Fruit fly (Drosophila melanogaster) whole organism, embryonic: ENCODE results near the gene CG46303.

Source experiments
- Aef1 ChIP-seq: fragments of 200-800 bp; sonication (Bioruptor generic); IDR thresholded peaks from 3 replicates; pipeline ENCODE4 v1.3.6; 2022; ENCODE audit warnings: missing biosample characterization, missing genetic modification characterization
- BtbVII ChIP-seq: fragments of 200-800 bp; sonication (Bioruptor generic); optimal IDR thresholded peaks from 3 replicates; lab custom pipeline; 2017; ENCODE audit warnings: missing biosample characterization, mild to moderate bottlenecking, missing genetic modification characterization
- CG10366 ChIP-seq: fragments of 200-800 bp; sonication (Bioruptor generic); IDR thresholded peaks from 2 replicates; pipeline ENCODE4 v1.3.6; 2022; ENCODE audit warnings: missing biosample characterization, missing genetic modification characterization
- CG10543 ChIP-seq: fragments of 200-800 bp; sonication (Bioruptor generic); optimal IDR thresholded peaks from 3 replicates; lab custom pipeline; 2017; ENCODE audit warnings: missing biosample characterization, mild to moderate bottlenecking, missing genetic modification characterization, moderate library complexity
- CG12155 ChIP-seq: fragments of 200-800 bp; sonication (Bioruptor generic); optimal IDR thresholded peaks from 3 replicates; lab custom pipeline; 2016; ENCODE audit warnings: missing biosample characterization, missing genetic modification characterization
- CG12744 ChIP-seq: fragments of 200-800 bp; sonication (Bioruptor generic); optimal IDR thresholded peaks from 2 replicates; lab custom pipeline; 2016; ENCODE audit warnings: missing biosample characterization, missing genetic modification characterization
- CG16863 ChIP-seq: fragments of 200-800 bp; sonication (Bioruptor generic); optimal IDR thresholded peaks from 3 replicates; lab custom pipeline; 2016; ENCODE audit warnings: missing biosample characterization, missing genetic modification characterization
- CG17912 ChIP-seq: fragments of 200-800 bp; sonication (Bioruptor generic); optimal IDR thresholded peaks from 2 replicates; lab custom pipeline; 2018; ENCODE audit warnings: missing biosample characterization, mild to moderate bottlenecking, missing genetic modification characterization
- CG18262 ChIP-seq: fragments of 200-800 bp; optimal IDR thresholded peaks from 3 replicates; lab custom pipeline; 2019; ENCODE audit warnings: missing biosample characterization, mild to moderate bottlenecking, missing genetic modification characterization, moderate library complexity
- CG18619 ChIP-seq: fragments of 200-800 bp; sonication (Bioruptor generic); optimal IDR thresholded peaks from 3 replicates; lab custom pipeline; 2017; ENCODE audit warnings: missing biosample characterization, mild to moderate bottlenecking, missing genetic modification characterization
- CG2199 ChIP-seq: fragments of 200-800 bp; sonication (Bioruptor generic); IDR thresholded peaks from 3 replicates; pipeline ENCODE4 v1.3.6; 2022; ENCODE audit warnings: missing biosample characterization, missing genetic modification characterization
- CG2889 ChIP-seq: fragments of 200-800 bp; sonication (Bioruptor generic); IDR thresholded peaks from 3 replicates; pipeline ENCODE4 v1.3.6; 2022; ENCODE audit warnings: missing biosample characterization, missing genetic modification characterization
- CG30020 ChIP-seq: fragments of 200-800 bp; optimal IDR thresholded peaks from 2 replicates; lab custom pipeline; 2019; ENCODE audit warnings: missing biosample characterization, mild to moderate bottlenecking, missing genetic modification characterization, moderate library complexity
- CG31365 ChIP-seq: fragments of 200-800 bp; sonication (Bioruptor generic); optimal IDR thresholded peaks from 2 replicates; lab custom pipeline; 2018; ENCODE audit warnings: missing biosample characterization, mild to moderate bottlenecking, missing genetic modification characterization
- CG31441 ChIP-seq: fragments of 200-800 bp; sonication (Bioruptor generic); IDR thresholded peaks from 2 replicates; pipeline ENCODE4 v1.3.6; 2022; ENCODE audit warnings: missing biosample characterization, missing genetic modification characterization
- CG3163 ChIP-seq: fragments of 200-800 bp; sonication (Bioruptor generic); optimal IDR thresholded peaks from 3 replicates; lab custom pipeline; 2016; ENCODE audit warnings: missing biosample characterization, missing genetic modification characterization
- CG4328 ChIP-seq: fragments of 200-800 bp; sonication (Bioruptor generic); optimal IDR thresholded peaks from 3 replicates; lab custom pipeline; 2017; ENCODE audit warnings: missing biosample characterization, missing genetic modification reagents, missing genetic modification characterization
- CG4404 ChIP-seq: fragments of 200-800 bp; sonication (Bioruptor generic); IDR thresholded peaks from 2 replicates; pipeline ENCODE4 v1.3.6; 2022; ENCODE audit warnings: missing biosample characterization, missing genetic modification characterization
- CG4854 ChIP-seq: fragments of 200-800 bp; sonication (Bioruptor generic); optimal IDR thresholded peaks from 2 replicates; lab custom pipeline; 2016; ENCODE audit warnings: missing biosample characterization, missing genetic modification characterization, inconsistent platforms
- CG6765 ChIP-seq: fragments of 200-800 bp; sonication (Bioruptor generic); optimal IDR thresholded peaks from 3 replicates; lab custom pipeline; 2017; ENCODE audit warnings: missing biosample characterization, mild to moderate bottlenecking, missing genetic modification characterization
- CG6813 ChIP-seq: fragments of 200-800 bp; sonication (Bioruptor generic); optimal IDR thresholded peaks from 2 replicates; lab custom pipeline; 2017; ENCODE audit warnings: missing biosample characterization, missing genetic modification characterization, mild to moderate bottlenecking, moderate library complexity, missing genetic modification reagents
- CG7372 ChIP-seq: fragments of 200-800 bp; sonication (Bioruptor generic); IDR thresholded peaks from 2 replicates; pipeline ENCODE4 v1.3.6; 2022; ENCODE audit warnings: missing biosample characterization, missing genetic modification characterization
- CG8924 ChIP-seq: fragments of 200-800 bp; optimal IDR thresholded peaks from 3 replicates; lab custom pipeline; 2019; ENCODE audit warnings: missing biosample characterization, mild to moderate bottlenecking, missing genetic modification characterization, moderate library complexity
- D19A ChIP-seq: fragments of 200-800 bp; optimal IDR thresholded peaks from 3 replicates; lab custom pipeline; 2019; ENCODE audit warnings: missing biosample characterization, mild to moderate bottlenecking, missing genetic modification characterization, moderate library complexity
- D19B ChIP-seq: fragments of 200-800 bp; sonication (Bioruptor generic); optimal IDR thresholded peaks from 2 replicates; lab custom pipeline; 2017; ENCODE audit warnings: missing biosample characterization, mild to moderate bottlenecking, missing genetic modification characterization
- Eip74EF ChIP-seq, 2 experiments: fragments of 200-800 bp in 1 of 2; fragments of >200 bp in 1 of 2; sonication (Bioruptor generic) in 1 of 2; optimal IDR thresholded peaks; 2 replicates each; lab custom pipeline; 2017 to 2019; ENCODE audit warnings: missing biosample characterization in 2 of 2, missing genetic modification characterization in 2 of 2, mild to moderate bottlenecking in 1 of 2, moderate library complexity in 1 of 2
- HLH3B ChIP-seq: fragments of 200-800 bp; sonication (Bioruptor generic); IDR thresholded peaks from 2 replicates; pipeline ENCODE4 v1.3.6; 2022; ENCODE audit warnings: missing biosample characterization, missing genetic modification characterization
- Hand ChIP-seq: fragments of 200-800 bp; sonication (Bioruptor generic); optimal IDR thresholded peaks from 2 replicates; lab custom pipeline; 2017; ENCODE audit warnings: mild to moderate bottlenecking, missing biosample characterization, missing genetic modification reagents, missing genetic modification characterization
- Hr51 ChIP-seq, 2 experiments: fragments of 200-800 bp; sonication (Bioruptor generic); optimal IDR thresholded peaks; 2 replicates in 1 of 2; 3 replicates in 1 of 2; lab custom pipeline; 2016 to 2018; ENCODE audit warnings: missing biosample characterization in 2 of 2, missing genetic modification characterization in 2 of 2, mild to moderate bottlenecking in 1 of 2, moderate library complexity in 1 of 2
- Jarid2 ChIP-seq: fragments of 200-800 bp; sonication (Bioruptor generic); optimal IDR thresholded peaks from 3 replicates; lab custom pipeline; 2017; ENCODE audit warnings: mild to moderate bottlenecking, missing biosample characterization, missing genetic modification reagents, missing genetic modification characterization
- Sry-δ ChIP-seq: fragments of 200-800 bp; sonication (Bioruptor generic); optimal IDR thresholded peaks from 2 replicates; lab custom pipeline; 2016; ENCODE audit warnings: missing biosample characterization, missing genetic modification characterization
- Taf1 ChIP-seq: fragments of 200-800 bp; sonication (Bioruptor generic); IDR thresholded peaks from 2 replicates; pipeline ENCODE4 v1.3.6; 2022; ENCODE audit warnings: missing biosample characterization, missing genetic modification characterization
- Vsx1 ChIP-seq: fragments of 200-800 bp; sonication (Bioruptor generic); optimal IDR thresholded peaks from 2 replicates; lab custom pipeline; 2017; ENCODE audit warnings: missing biosample characterization, mild to moderate bottlenecking, missing genetic modification characterization, missing genetic modification reagents
- YL-1 ChIP-seq: fragments of 200-800 bp; sonication (Bioruptor generic); optimal IDR thresholded peaks from 3 replicates; lab custom pipeline; 2017; ENCODE audit warnings: missing biosample characterization, mild to moderate bottlenecking, missing genetic modification characterization
- az2 ChIP-seq: fragments of 200-800 bp; sonication (Bioruptor generic); optimal IDR thresholded peaks from 3 replicates; lab custom pipeline; 2016; ENCODE audit warnings: missing biosample characterization, missing genetic modification characterization
- bcd ChIP-seq: fragments of 200-800 bp; sonication (Bioruptor generic); optimal IDR thresholded peaks from 2 replicates; lab custom pipeline; 2017; ENCODE audit warnings: missing biosample characterization, mild to moderate bottlenecking, missing genetic modification characterization
- dan ChIP-seq: fragments of 200-800 bp; sonication (Bioruptor generic); IDR thresholded peaks from 2 replicates; pipeline ENCODE4 v1.3.6; 2022; ENCODE audit warnings: missing biosample characterization, missing genetic modification characterization
- emc ChIP-seq: fragments of 200-800 bp; sonication (Bioruptor generic); optimal IDR thresholded peaks from 2 replicates; lab custom pipeline; 2016; ENCODE audit warnings: missing biosample characterization, missing genetic modification characterization
- esg ChIP-seq: fragments of 200-800 bp; sonication (Bioruptor generic); conservative IDR thresholded peaks from 2 replicates; pipeline ENCODE4 v1.3.6; 2022; ENCODE audit warnings: missing biosample characterization, missing genetic modification characterization
- eve ChIP-seq, 2 experiments: fragments of >200 bp; optimal IDR thresholded peaks; 2 replicates each; lab custom pipeline; 2017; ENCODE audit warnings: missing biosample characterization in 2 of 2, missing genetic modification characterization in 2 of 2
- gce ChIP-seq: fragments of 200-800 bp; sonication (Bioruptor generic); IDR thresholded peaks from 3 replicates; pipeline ENCODE4 v1.3.6; 2022; ENCODE audit warnings: missing biosample characterization, missing genetic modification characterization
- jumu ChIP-seq: fragments of 200-800 bp; sonication (Bioruptor generic); optimal IDR thresholded peaks from 3 replicates; lab custom pipeline; 2016; ENCODE audit warnings: missing biosample characterization, missing genetic modification characterization
- ken ChIP-seq: fragments of 200-800 bp; sonication (Bioruptor generic); IDR thresholded peaks from 3 replicates; pipeline ENCODE4 v1.3.6; 2022; ENCODE audit warnings: missing biosample characterization, missing genetic modification characterization
- lbe ChIP-seq: fragments of 200-800 bp; sonication (Bioruptor generic); optimal IDR thresholded peaks from 2 replicates; lab custom pipeline; 2016; ENCODE audit warnings: missing biosample characterization, mild to moderate bottlenecking, missing genetic modification characterization
- mirr ChIP-seq: fragments of 200-800 bp; sonication (Bioruptor generic); optimal IDR thresholded peaks from 3 replicates; lab custom pipeline; 2018; ENCODE audit warnings: missing biosample characterization, mild to moderate bottlenecking, missing genetic modification characterization
- nerfin-2 ChIP-seq: fragments of 200-800 bp; sonication (Bioruptor generic); IDR thresholded peaks from 2 replicates; pipeline ENCODE4 v1.3.6; 2022; ENCODE audit warnings: missing biosample characterization, missing genetic modification characterization; ENCODE audit not compliant: partially characterized antibody
- nmo ChIP-seq: fragments of 200-800 bp; sonication (Bioruptor generic); optimal IDR thresholded peaks from 2 replicates; lab custom pipeline; 2018; ENCODE audit warnings: missing biosample characterization, mild to moderate bottlenecking, missing genetic modification characterization, moderate library complexity
- peb ChIP-seq: fragments of 200-800 bp; sonication (Bioruptor generic); IDR thresholded peaks from 2 replicates; pipeline ENCODE4 v1.3.6; 2022; ENCODE audit warnings: missing biosample characterization, missing genetic modification characterization
- repo ChIP-seq: fragments of 200-800 bp; sonication (Bioruptor generic); optimal IDR thresholded peaks from 2 replicates; lab custom pipeline; 2016; ENCODE audit warnings: missing biosample characterization, missing genetic modification characterization
- row ChIP-seq: fragments of 200-800 bp; sonication (Bioruptor generic); IDR thresholded peaks from 3 replicates; pipeline ENCODE4 v1.3.6; 2022; ENCODE audit warnings: missing biosample characterization, missing genetic modification characterization
- unpg ChIP-seq: fragments of 200-800 bp; sonication (Bioruptor generic); optimal IDR thresholded peaks from 3 replicates; lab custom pipeline; 2018; ENCODE audit warnings: missing biosample characterization, mild to moderate bottlenecking, missing genetic modification characterization, moderate library complexity
- zfh2 ChIP-seq: fragments of 200-800 bp; sonication (Bioruptor generic); optimal IDR thresholded peaks from 2 replicates; lab custom pipeline; 2016; ENCODE audit warnings: missing biosample characterization, missing genetic modification characterization

Gene CG46303

dm6 chr3R:5856215-5856614 is 34.4 kb downstream of the CG46303 start, which contains the start of the genes disp and ECSIT (continued):
- no peak for TF ChIP-seq ken (GFP tag; lab: Robert Waterston, UW)
- no peak for TF ChIP-seq HLH3B
- TF ChIP-seq CG17912 (GFP tag; lab: Kevin White, UChicago): no peak
- TF ChIP-seq CG2199 (GFP tag; lab: Robert Waterston, UW): no peak
- TF ChIP-seq D19B (GFP tag; lab: Kevin White, UChicago): no peak
- no peak for TF ChIP-seq Aef1 (GFP tag; lab: Robert Waterston, UW)
- no peak for TF ChIP-seq az2 (GFP tag; lab: Kevin White, UChicago)
- no peak for TF ChIP-seq Eip74EF (GFP tag; optimal IDR thresholded peaks at IDR 0.05; lab: Kevin White, UChicago)
- TF ChIP-seq repo (GFP tag; lab: Kevin White, UChicago): no peak
- TF ChIP-seq CG8924 (tag; lab: Kevin White, UChicago): no peak
- peak; percentile 63 for TF ChIP-seq nmo (GFP tag; lab: Kevin White, UChicago)
- TF ChIP-seq CG7372 (GFP tag; lab: Robert Waterston, UW): no peak
- no peak for TF ChIP-seq Taf1 (GFP tag; lab: Robert Waterston, UW)
- no peak for TF ChIP-seq CG16863 (GFP tag; lab: Kevin White, UChicago)
- TF ChIP-seq CG12155: peak; percentile 4
- TF ChIP-seq nerfin-2 (GFP tag; lab: Robert Waterston, UW): no peak
- TF ChIP-seq CG30020 (tag; lab: Kevin White, UChicago): no peak
- no peak for TF ChIP-seq unpg (GFP tag; lab: Kevin White, UChicago)
- TF ChIP-seq Jarid2 (GFP tag; lab: Kevin White, UChicago): no peak
- TF ChIP-seq mirr (GFP tag; lab: Kevin White, UChicago): peak; percentile 15
- peak; percentile 52 for TF ChIP-seq YL-1 (GFP tag; lab: Kevin White, UChicago)
- peak; percentile 14 for TF ChIP-seq CG3163 (GFP tag; lab: Kevin White, UChicago)
- peak; percentile 34 for TF ChIP-seq jumu (GFP tag; lab: Kevin White, UChicago)
- no peak for TF ChIP-seq Vsx1
- TF ChIP-seq peb (GFP tag; lab: Robert Waterston, UW): no peak
- TF ChIP-seq CG31441 (GFP tag; lab: Robert Waterston, UW): no peak
- no peak for TF ChIP-seq bcd (GFP tag; lab: Kevin White, UChicago)
- TF ChIP-seq Hand (GFP tag; lab: Kevin White, UChicago): no peak
- TF ChIP-seq CG10543: no peak
- no peak for TF ChIP-seq CG12744
- no peak for TF ChIP-seq CG4328
- TF ChIP-seq Sry-δ (GFP tag; lab: Kevin White, UChicago): no peak
- TF ChIP-seq CG6813: no peak
- TF ChIP-seq CG18619: no peak
- TF ChIP-seq CG10366 (GFP tag; lab: Robert Waterston, UW): no peak
- TF ChIP-seq zfh2 (GFP tag; lab: Kevin White, UChicago): peak; percentile 57
- no peak for TF ChIP-seq BtbVII
- TF ChIP-seq emc (GFP tag; lab: Kevin White, UChicago): no peak
- TF ChIP-seq gce (GFP tag; lab: Robert Waterston, UW): no peak
- peak; percentile 42; the same call in 1 of the 2 replicates for TF ChIP-seq CG4404 (GFP tag; lab: Robert Waterston, UW)
- no peak for TF ChIP-seq esg (GFP tag; lab: Robert Waterston, UW)
- TF ChIP-seq row (GFP tag; lab: Robert Waterston, UW): peak; percentile 91
- TF ChIP-seq lbe: no peak
- no peak for TF ChIP-seq CG2889
- TF ChIP-seq CG4854: no peak
- TF ChIP-seq Hr51 (GFP tag; optimal IDR thresholded peaks at IDR 0.05; lab: Kevin White, UChicago): no peak
- no peak for TF ChIP-seq CG6765
- no peak for TF ChIP-seq CG18262 (tag; lab: Kevin White, UChicago)
- no peak for TF ChIP-seq dan (GFP tag; lab: Robert Waterston, UW)
- no peak for TF ChIP-seq D19A (tag; lab: Kevin White, UChicago)
- no peak for TF ChIP-seq CG31365 (tag; lab: Kevin White, UChicago)
- no peak for TF ChIP-seq eve (GFP tag; optimal IDR thresholded peaks at IDR 0.05; lab: Kevin White, UChicago)
